Fruit fly (Drosophila melanogaster) whole organism, adult: ENCODE measurements around the gene eIF4E5.

Source experiments
- CG11617 ChIP-seq: fragments of 200-800 bp; sonication (Bioruptor generic); optimal IDR thresholded peaks from 2 replicates; lab custom pipeline; 2017; ENCODE audit warnings: mild to moderate bottlenecking, missing biosample characterization, missing genetic modification reagents, missing genetic modification characterization
- CG12768 ChIP-seq: fragments of 200-800 bp; sonication (Bioruptor generic); optimal IDR thresholded peaks from 2 replicates; lab custom pipeline; 2017; ENCODE audit warnings: missing biosample characterization, missing genetic modification characterization, mild to moderate bottlenecking, moderate library complexity, missing genetic modification reagents
- CG14711 ChIP-seq: fragments of 200-800 bp; sonication (Bioruptor generic); optimal IDR thresholded peaks from 2 replicates; lab custom pipeline; 2018; ENCODE audit warnings: missing biosample characterization, mild to moderate bottlenecking, missing genetic modification characterization, moderate library complexity
- CG1620 ChIP-seq: fragments of 200-800 bp; sonication (Bioruptor generic); optimal IDR thresholded peaks from 2 replicates; lab custom pipeline; 2016; ENCODE audit warnings: missing biosample characterization, missing genetic modification characterization
- CG33017 ChIP-seq: fragments of 200-800 bp; sonication (Bioruptor generic); optimal IDR thresholded peaks from 2 replicates; lab custom pipeline; 2018; ENCODE audit warnings: missing biosample characterization, mild to moderate bottlenecking, missing genetic modification characterization, moderate library complexity
- CG5204 ChIP-seq: fragments of 200-800 bp; sonication (Bioruptor generic); optimal IDR thresholded peaks from 2 replicates; lab custom pipeline; 2016; ENCODE audit warnings: missing biosample characterization, missing genetic modification characterization
- CG7045 ChIP-seq: fragments of 200-800 bp; sonication (Bioruptor generic); optimal IDR thresholded peaks from 2 replicates; lab custom pipeline; 2017; ENCODE audit warnings: missing biosample characterization, mild to moderate bottlenecking, missing genetic modification characterization
- CG7101 ChIP-seq: fragments of 200-800 bp; sonication (Bioruptor generic); optimal IDR thresholded peaks from 2 replicates; lab custom pipeline; 2018; ENCODE audit warnings: missing biosample characterization, mild to moderate bottlenecking, missing genetic modification characterization, moderate library complexity
- Clk ChIP-seq: fragments of 200-800 bp; sonication (Bioruptor generic); optimal IDR thresholded peaks from 2 replicates; lab custom pipeline; 2017; ENCODE audit warnings: missing biosample characterization, missing genetic modification characterization
- Crg-1 ChIP-seq: fragments of 200-800 bp; sonication (Bioruptor generic); optimal IDR thresholded peaks from 2 replicates; lab custom pipeline; 2016; ENCODE audit warnings: missing biosample characterization, missing genetic modification characterization
- Hr96 ChIP-seq: fragments of 200-800 bp; sonication (Bioruptor generic); optimal IDR thresholded peaks from 2 replicates; lab custom pipeline; 2016; ENCODE audit warnings: missing biosample characterization, missing genetic modification characterization
- Mnt ChIP-seq: fragments of 200-800 bp; sonication (Bioruptor generic); optimal IDR thresholded peaks from 2 replicates; lab custom pipeline; 2016; ENCODE audit warnings: missing biosample characterization, mild to moderate bottlenecking, missing genetic modification characterization
- bab1 ChIP-seq: fragments of 200-800 bp; sonication (Bioruptor generic); optimal IDR thresholded peaks from 3 replicates; lab custom pipeline; 2019; ENCODE audit warnings: missing biosample characterization, mild to moderate bottlenecking, missing genetic modification characterization, moderate library complexity
- cic ChIP-seq: fragments of 200-800 bp; sonication (Bioruptor generic); optimal IDR thresholded peaks from 2 replicates; lab custom pipeline; 2017; ENCODE audit warnings: missing biosample characterization, mild to moderate bottlenecking, missing genetic modification characterization, moderate library complexity
- cnc ChIP-seq, 2 experiments: fragments of >200 bp; optimal IDR thresholded peaks; 2 replicates each; lab custom pipeline; 2017
- kay ChIP-seq: fragments of 200-800 bp; sonication (Bioruptor generic); peaks from one replicate; lab custom pipeline; 2016; ENCODE audit warnings: missing biosample characterization, missing genetic modification characterization, borderline replicate concordance
- ovo ChIP-seq: fragments of 200-800 bp; sonication (Bioruptor generic); optimal IDR thresholded peaks from 2 replicates; lab custom pipeline; 2016; ENCODE audit warnings: missing biosample characterization, missing genetic modification characterization
- pad ChIP-seq: fragments of 200-800 bp; sonication (Bioruptor generic); optimal IDR thresholded peaks from 3 replicates; lab custom pipeline; 2017; ENCODE audit warnings: missing biosample characterization, missing genetic modification characterization, mild to moderate bottlenecking, moderate library complexity, missing genetic modification reagents
- tj ChIP-seq: fragments of 200-800 bp; sonication (Bioruptor generic); optimal IDR thresholded peaks from 3 replicates; lab custom pipeline; 2017; ENCODE audit warnings: missing biosample characterization, mild to moderate bottlenecking, missing genetic modification characterization, moderate library complexity
- toe ChIP-seq: fragments of 200-800 bp; sonication (Bioruptor generic); optimal IDR thresholded peaks from 2 replicates; lab custom pipeline; 2016; ENCODE audit warnings: missing biosample characterization, missing genetic modification characterization

eIF4E5 gene

DNA sequence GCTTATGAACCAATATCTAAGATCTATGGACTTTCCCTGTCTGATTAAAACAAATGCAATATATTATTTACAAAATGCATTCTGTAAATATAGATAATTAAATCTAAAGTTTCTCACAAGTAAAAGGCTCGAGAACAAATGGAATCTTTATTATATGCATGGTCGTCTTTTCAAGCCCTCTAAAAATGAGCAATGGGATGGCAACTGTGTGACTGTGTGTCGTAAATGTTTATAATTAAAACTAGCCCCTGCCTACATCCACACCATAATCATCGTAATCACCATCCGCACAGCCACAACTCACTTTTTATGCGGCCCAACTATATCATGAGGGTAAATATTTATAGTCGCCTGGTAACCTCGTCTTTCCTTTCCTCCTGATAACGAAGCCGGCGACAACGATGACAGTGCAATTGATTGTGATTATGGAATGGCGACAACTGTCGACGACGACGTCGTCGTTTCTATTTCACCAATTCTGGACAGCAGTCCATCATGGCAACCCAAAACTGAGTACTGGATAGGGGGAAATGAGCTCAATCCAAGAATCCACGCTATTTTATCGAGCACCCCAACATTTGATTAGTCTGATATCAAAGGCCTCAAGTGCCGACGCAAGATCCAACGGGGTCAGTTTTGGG, 28.8 kb upstream of the eIF4E5 start:
- TF ChIP-seq kay (GFP tag; lab: Kevin White, UChicago), result peak; percentile 60
- peak; percentile 83 to 93 for TF ChIP-seq cnc (optimal IDR thresholded peaks at IDR 0.05; lab: Kevin White, UChicago)
- TF ChIP-seq cic (GFP tag; lab: Kevin White, UChicago), result peak; percentile 7
- no peak for TF ChIP-seq Crg-1 (GFP tag; lab: Kevin White, UChicago)

DNA sequence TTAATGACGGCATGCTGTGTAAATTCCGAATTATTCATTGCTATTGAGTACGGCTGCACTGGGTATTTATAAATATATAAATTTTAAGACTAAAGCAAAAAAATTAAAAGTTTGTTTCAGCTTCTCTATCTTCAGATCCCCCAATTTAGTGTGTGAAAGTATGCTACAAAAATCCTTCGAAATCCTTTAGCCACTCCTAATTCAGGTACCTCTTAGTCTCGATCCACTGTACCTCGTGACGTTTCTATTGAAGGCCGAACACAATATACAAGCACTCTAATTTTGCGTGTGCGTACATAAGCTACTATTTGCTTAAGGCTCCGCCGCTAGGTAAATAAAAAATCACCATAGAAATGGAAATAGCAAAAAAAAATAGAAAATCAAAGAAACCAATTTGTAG, 28.1 kb upstream of the eIF4E5 start:
- TF ChIP-seq kay (GFP tag; lab: Kevin White, UChicago) (no peak), toe (GFP tag; lab: Kevin White, UChicago) (no peak), pad (GFP tag; lab: Kevin White, UChicago) (no peak), CG11617 (no peak), Hr96 (GFP tag; lab: Kevin White, UChicago) (no peak), CG1620 (GFP tag; lab: Kevin White, UChicago) (no peak), CG12768 (GFP tag; lab: Kevin White, UChicago) (peak; percentile 36), cnc (optimal IDR thresholded peaks at IDR 0.05; lab: Kevin White, UChicago) (no peak)

DNA sequence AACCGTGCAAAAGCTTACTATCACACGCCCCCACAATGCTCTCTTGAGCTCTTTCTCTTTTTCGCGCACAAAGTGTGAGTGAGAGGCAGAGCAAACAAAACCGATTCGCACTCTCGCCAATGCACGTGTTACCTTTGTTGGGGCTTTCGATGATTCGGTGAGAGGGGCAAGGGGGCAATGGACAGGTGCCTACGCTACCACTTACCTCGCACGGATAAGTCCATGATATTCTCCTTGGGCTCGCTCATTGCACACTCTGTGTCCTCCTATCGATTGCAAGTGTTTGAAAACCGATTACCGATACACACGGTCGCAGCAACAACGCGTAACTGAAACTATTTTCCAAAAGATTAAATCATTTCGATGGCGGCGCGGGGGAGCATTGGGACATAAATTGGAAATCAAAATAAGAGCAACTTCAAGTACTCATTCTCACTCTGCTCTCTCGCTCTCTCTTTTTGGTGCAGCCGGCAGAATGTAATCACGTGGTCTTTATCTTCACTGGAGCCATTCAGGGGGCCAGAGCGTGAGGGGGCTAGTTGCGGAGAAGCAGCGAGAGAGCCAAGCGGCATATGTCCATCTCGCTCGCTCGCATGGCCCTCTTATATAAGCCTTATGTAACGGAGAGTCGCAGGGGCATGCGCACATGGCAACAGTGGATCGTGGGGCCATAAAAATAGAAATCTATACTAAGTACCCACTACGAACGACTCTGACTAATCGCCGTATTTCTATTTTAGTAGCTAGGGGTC, 27.5 kb upstream of the eIF4E5 start, which contains the start of gene Pdp1:
Gene Pdp1, minus strand, starts transcription at position 334 of the 752 bp plus-strand sequence.
- TF ChIP-seq pad (GFP tag; lab: Kevin White, UChicago), result peak; percentile 99
- no peak for TF ChIP-seq toe (GFP tag; lab: Kevin White, UChicago)
- no peak for TF ChIP-seq cnc (optimal IDR thresholded peaks at IDR 0.05; lab: Kevin White, UChicago)
- peak; percentile 64 for TF ChIP-seq bab1 (GFP tag; lab: Kevin White, UChicago)
- peak; percentile 31 for TF ChIP-seq CG1620 (GFP tag; lab: Kevin White, UChicago)
- TF ChIP-seq Clk (GFP tag; lab: Kevin White, UChicago), result no peak
- TF ChIP-seq CG33017 (tag; lab: Kevin White, UChicago), result no peak
- TF ChIP-seq Crg-1 (GFP tag; lab: Kevin White, UChicago), result no peak
- TF ChIP-seq CG12768 (GFP tag; lab: Kevin White, UChicago), result peak; percentile 23
- peak; percentile 69 for TF ChIP-seq tj (GFP tag; lab: Kevin White, UChicago)
- no peak for TF ChIP-seq CG14711 (tag; lab: Kevin White, UChicago)
- no peak for TF ChIP-seq kay (GFP tag; lab: Kevin White, UChicago)
- peak; percentile 19 for TF ChIP-seq CG7045 (GFP tag; lab: Kevin White, UChicago)
- peak; percentile 4 for TF ChIP-seq CG7101 (tag; lab: Kevin White, UChicago)
- no peak for TF ChIP-seq CG5204 (GFP tag; lab: Kevin White, UChicago)
- TF ChIP-seq CG11617, result no peak
- peak; percentile 91 for TF ChIP-seq Mnt
- TF ChIP-seq Hr96 (GFP tag; lab: Kevin White, UChicago), result no peak
- TF ChIP-seq ovo, result no peak
- TF ChIP-seq cic (GFP tag; lab: Kevin White, UChicago), result peak; percentile 89

DNA sequence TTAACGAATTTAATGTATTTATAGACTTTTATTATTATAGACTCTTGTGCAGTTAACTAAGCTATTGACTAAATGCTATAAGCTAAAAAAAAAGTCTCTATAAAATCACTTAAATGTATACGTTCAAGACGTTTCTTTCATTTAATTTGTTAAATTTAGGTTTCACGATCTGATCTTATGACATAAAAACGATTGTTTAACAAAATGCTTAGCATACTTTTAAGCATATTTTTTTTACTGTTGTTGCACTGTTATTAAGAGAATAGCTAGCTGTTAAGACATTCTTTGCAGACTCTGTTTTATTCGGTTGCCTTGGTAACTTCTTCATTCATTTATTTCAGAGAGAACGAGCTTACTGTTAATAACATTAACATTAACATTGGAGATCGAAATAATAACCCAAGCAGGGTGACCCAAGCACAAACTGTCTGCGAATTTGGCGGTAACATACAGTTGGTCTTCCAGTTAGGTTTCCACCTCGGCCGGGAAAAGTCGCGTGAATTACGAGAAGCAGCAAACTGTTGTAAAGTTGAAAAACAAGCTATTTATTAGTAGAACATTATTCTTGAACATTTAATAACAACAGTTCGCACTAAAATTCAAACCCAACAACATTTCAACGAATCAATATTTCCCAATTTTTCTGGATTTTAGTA, 26.0 kb upstream of the eIF4E5 start, which contains the start of gene CG32365:
Gene CG32365, plus strand, starts transcription at position 462 of the 656 bp plus-strand sequence.
- TF ChIP-seq Clk (GFP tag; lab: Kevin White, UChicago) (no peak), CG7101 (tag; lab: Kevin White, UChicago) (peak; percentile 4), Mnt (no peak), bab1 (GFP tag; lab: Kevin White, UChicago) (peak; percentile 82), Hr96 (GFP tag; lab: Kevin White, UChicago) (peak; percentile 8), CG5204 (GFP tag; lab: Kevin White, UChicago) (no peak), tj (GFP tag; lab: Kevin White, UChicago) (peak; percentile 29), cic (GFP tag; lab: Kevin White, UChicago) (no peak), kay (GFP tag; lab: Kevin White, UChicago) (peak; percentile 86), CG14711 (tag; lab: Kevin White, UChicago) (peak; percentile 26), cnc (optimal IDR thresholded peaks at IDR 0.05; lab: Kevin White, UChicago) (no peak)

DNA sequence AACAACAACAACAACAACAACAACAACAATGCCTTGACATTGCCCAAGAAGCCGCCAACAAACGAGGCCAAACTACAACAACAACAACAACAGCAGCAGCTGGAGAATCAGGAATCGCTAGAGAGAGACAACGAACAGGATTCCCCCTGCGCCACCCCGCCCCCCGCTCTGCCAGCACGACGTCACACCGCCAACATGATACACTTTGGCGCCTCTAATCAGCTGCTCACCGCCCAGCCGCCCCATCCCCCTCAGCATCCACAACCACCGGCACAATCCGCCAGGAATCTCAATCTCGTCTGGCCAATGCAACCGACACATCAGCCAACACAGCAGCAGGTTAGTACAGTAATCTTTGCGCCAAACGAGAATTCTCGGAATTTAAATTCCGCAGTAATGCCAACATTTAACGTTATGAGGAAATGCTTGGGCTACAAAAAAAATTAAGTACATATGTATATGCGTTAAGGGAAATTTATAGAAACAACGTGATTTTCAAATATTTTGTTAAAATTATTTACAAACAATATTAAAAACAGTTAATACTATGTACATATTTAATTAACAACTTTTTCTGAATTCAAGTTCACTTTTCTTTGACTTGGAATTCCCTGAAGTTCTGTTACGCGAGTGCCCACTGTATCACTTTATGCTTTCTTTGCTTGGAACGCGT, 24.8 kb upstream of the eIF4E5 start:
- no peak for TF ChIP-seq Clk (GFP tag; lab: Kevin White, UChicago)
- no peak for TF ChIP-seq Crg-1 (GFP tag; lab: Kevin White, UChicago)
- peak; percentile 0 for TF ChIP-seq tj (GFP tag; lab: Kevin White, UChicago)
- no peak for TF ChIP-seq CG1620 (GFP tag; lab: Kevin White, UChicago)
- no peak for TF ChIP-seq ovo
- TF ChIP-seq CG7101 (tag; lab: Kevin White, UChicago), result no peak
- TF ChIP-seq CG11617, result no peak
- no peak for TF ChIP-seq CG7045 (GFP tag; lab: Kevin White, UChicago)
- TF ChIP-seq Hr96 (GFP tag; lab: Kevin White, UChicago), result no peak
- TF ChIP-seq kay (GFP tag; lab: Kevin White, UChicago), result peak; percentile 39
- peak; percentile 39 for TF ChIP-seq bab1 (GFP tag; lab: Kevin White, UChicago)
- TF ChIP-seq CG33017 (tag; lab: Kevin White, UChicago), result no peak
- TF ChIP-seq CG5204 (GFP tag; lab: Kevin White, UChicago), result no peak
- no peak for TF ChIP-seq cic (GFP tag; lab: Kevin White, UChicago)
- no peak for TF ChIP-seq pad (GFP tag; lab: Kevin White, UChicago)
- TF ChIP-seq Mnt, result no peak
- no peak for TF ChIP-seq toe (GFP tag; lab: Kevin White, UChicago)
- no peak for TF ChIP-seq CG12768 (GFP tag; lab: Kevin White, UChicago)
- no peak for TF ChIP-seq CG14711 (tag; lab: Kevin White, UChicago)
- TF ChIP-seq cnc (optimal IDR thresholded peaks at IDR 0.05; lab: Kevin White, UChicago), result no peak
